Fruit fly (Drosophila melanogaster): ENCODE measurements around the gene numb.

- TF ChIP-seq Hnf4 (GFP tag; optimal IDR thresholded peaks at IDR 0.05) = no peak
- no peak for TF ChIP-seq ey (GFP tag; optimal IDR thresholded peaks at IDR 0.05)
These were observed 63.2 kb downstream of the numb start for dm6 chr2L:9500454-9500853.
